Worm (Caenorhabditis elegans) whole organism, L1 larva: ENCODE measurements around the gene sel-13.
A peak's percentile ranks its signal among the peaks of the same experiment; 100 is the strongest.

ENCODE experiments used
- Y116A8C.19 ChIP-seq: sonication (generic microtip); optimal IDR thresholded peaks from 2 replicates; lab custom pipeline; 2016; ENCODE audit warnings: missing compliant biosample characterization, missing genetic modification characterization, borderline replicate concordance
- aly-2 ChIP-seq: fragments of 150-350 bp; optimal IDR thresholded peaks from 2 replicates; lab custom pipeline; 2014; ENCODE audit warnings: missing biosample characterization, missing genetic modification characterization
- ama-1 ChIP-seq: fragments of 150-350 bp; optimal IDR thresholded peaks from 2 replicates; lab custom pipeline; 2014
- blmp-1 ChIP-seq: fragments of 150-350 bp; optimal IDR thresholded peaks from 2 replicates; lab custom pipeline; 2014; ENCODE audit warnings: missing biosample characterization, missing genetic modification characterization
- ceh-8 ChIP-seq: fragments of 200-800 bp; sonication (Bioruptor generic); optimal IDR thresholded peaks from 2 replicates; lab custom pipeline; 2018; ENCODE audit warnings: mild to moderate bottlenecking, missing genetic modification characterization, moderate library complexity, missing compliant biosample characterization
- ceh-82 ChIP-seq, 3 experiments: fragments of 150-350 bp in 1 of 3; sonication (generic microtip) in 2 of 3; optimal IDR thresholded peaks; 2 replicates each; lab custom pipeline; 2014 to 2017; ENCODE audit warnings: missing biosample characterization in 3 of 3, missing genetic modification characterization in 3 of 3
- ceh-88 ChIP-seq: fragments of 200-800 bp; sonication (Bioruptor generic); IDR thresholded peaks from 2 replicates; pipeline ENCODE4 v1.3.6; 2022; ENCODE audit warnings: missing genetic modification characterization, missing compliant biosample characterization
- ceh-90 ChIP-seq: sonication (generic microtip); optimal IDR thresholded peaks from 2 replicates; lab custom pipeline; 2016; ENCODE audit warnings: missing genetic modification characterization, missing compliant biosample characterization
- ces-1 ChIP-seq: fragments of 150-350 bp; optimal IDR thresholded peaks from 2 replicates; lab custom pipeline; 2014; ENCODE audit warnings: missing biosample characterization, missing genetic modification reagents, missing genetic modification characterization
- dpl-1 ChIP-seq, 3 experiments: fragments of 150-350 bp in 2 of 3; sonication (generic microtip) in 1 of 3; optimal IDR thresholded peaks; 2 replicates each; lab custom pipeline; 2014 to 2017; ENCODE audit warnings: missing biosample characterization in 3 of 3, missing genetic modification characterization in 3 of 3, missing genetic modification reagents in 3 of 3
- efl-1 ChIP-seq, 4 experiments: fragments of 150-350 bp; optimal IDR thresholded peaks in 3 of 4; peaks in 1 of 4; 1 replicate in 1 of 4; 2 replicates in 3 of 4; lab custom pipeline; 2014; ENCODE audit warnings: missing biosample characterization in 2 of 4, missing genetic modification characterization in 2 of 4, missing genetic modification reagents in 2 of 4
- efl-3 ChIP-seq: fragments of 200-800 bp; sonication (Bioruptor generic); optimal IDR thresholded peaks from 2 replicates; lab custom pipeline; 2018; ENCODE audit warnings: mild to moderate bottlenecking, missing genetic modification characterization, missing compliant biosample characterization
- egl-13 ChIP-seq: sonication (generic microtip); optimal IDR thresholded peaks from 2 replicates; lab custom pipeline; 2016; ENCODE audit warnings: missing genotype, missing genetic modification reagents, missing genetic modification characterization, missing compliant biosample characterization
- egl-27 ChIP-seq, 2 experiments: fragments of 150-350 bp in 1 of 2; sonication (generic microtip); optimal IDR thresholded peaks; 3 replicates each; lab custom pipeline; 2017 to 2018; ENCODE audit warnings: missing biosample characterization in 2 of 2, missing genetic modification characterization in 2 of 2, missing genetic modification reagents in 2 of 2
- elt-2 ChIP-seq: sonication (generic microtip); optimal IDR thresholded peaks from 2 replicates; lab custom pipeline; 2016; ENCODE audit warnings: missing genetic modification characterization, mild to moderate bottlenecking, inconsistent platforms, missing compliant biosample characterization, missing genetic modification reagents
- fos-1 ChIP-seq: fragments of 150-350 bp; optimal IDR thresholded peaks from 2 replicates; lab custom pipeline; 2014; ENCODE audit warnings: missing biosample characterization, missing genetic modification characterization
- isw-1 ChIP-seq: fragments of 200-800 bp; sonication (Bioruptor generic); IDR thresholded peaks from 2 replicates; pipeline ENCODE4 v1.3.6; 2022; ENCODE audit warnings: missing genetic modification characterization, missing compliant biosample characterization
- lin-14 ChIP-seq: fragments of 200-800 bp; sonication (Bioruptor generic); optimal IDR thresholded peaks from 2 replicates; lab custom pipeline; 2018; ENCODE audit warnings: mild to moderate bottlenecking, missing genetic modification characterization, moderate library complexity, missing compliant biosample characterization
- lin-15B ChIP-seq: fragments of 150-350 bp; sonication (generic microtip); optimal IDR thresholded peaks from 3 replicates; lab custom pipeline; 2014; ENCODE audit warnings: missing biosample characterization, missing genetic modification characterization
- lin-35 ChIP-seq, 2 experiments: fragments of 150-350 bp; optimal IDR thresholded peaks; 2 replicates each; lab custom pipeline; 2014; ENCODE audit warnings: missing biosample characterization in 2 of 2, missing genetic modification characterization in 2 of 2, missing genetic modification reagents in 2 of 2
- lin-39 ChIP-seq: fragments of 150-350 bp; optimal IDR thresholded peaks from 2 replicates; lab custom pipeline; 2014; ENCODE audit warnings: missing biosample characterization, missing genetic modification reagents, missing genetic modification characterization
- lsy-2 ChIP-seq, 2 experiments: fragments of 150-350 bp; optimal IDR thresholded peaks; 2 replicates each; lab custom pipeline; 2014; ENCODE audit warnings: missing biosample characterization in 2 of 2, missing genetic modification characterization in 2 of 2
- mep-1 ChIP-seq: fragments of 150-350 bp; optimal IDR thresholded peaks from 2 replicates; lab custom pipeline; 2014; ENCODE audit warnings: missing biosample characterization, missing genetic modification characterization
- nhr-11 ChIP-seq: fragments of 150-350 bp; optimal IDR thresholded peaks from 2 replicates; lab custom pipeline; 2014; ENCODE audit warnings: missing biosample characterization, missing genetic modification characterization
- nhr-20 ChIP-seq: sonication (generic microtip); optimal IDR thresholded peaks from 2 replicates; lab custom pipeline; 2016; ENCODE audit warnings: mild to moderate bottlenecking, missing genetic modification characterization, missing compliant biosample characterization
- nhr-71 ChIP-seq: sonication (generic microtip); optimal IDR thresholded peaks from 2 replicates; lab custom pipeline; 2016; ENCODE audit warnings: mild to moderate bottlenecking, missing genetic modification characterization, moderate library complexity, missing compliant biosample characterization
- nhr-77 ChIP-seq: fragments of 150-350 bp; optimal IDR thresholded peaks from 2 replicates; lab custom pipeline; 2014; ENCODE audit warnings: missing biosample characterization, missing genetic modification characterization
- nhr-84 ChIP-seq: sonication (generic microtip); optimal IDR thresholded peaks from 2 replicates; lab custom pipeline; 2017; ENCODE audit warnings: missing biosample characterization, missing genetic modification characterization
- nhr-90 ChIP-seq: sonication (generic microtip); optimal IDR thresholded peaks from 2 replicates; lab custom pipeline; 2016; ENCODE audit warnings: mild to moderate bottlenecking, missing genetic modification characterization, missing compliant biosample characterization; ENCODE audit not compliant: poor library complexity
- pqm-1 ChIP-seq: sonication (generic microtip); optimal IDR thresholded peaks from 3 replicates; lab custom pipeline; 2017; ENCODE audit warnings: missing biosample characterization, missing genetic modification characterization
- snpc-4 ChIP-seq: fragments of 150-350 bp; optimal IDR thresholded peaks from 2 replicates; lab custom pipeline; 2014; ENCODE audit warnings: missing biosample characterization, missing genetic modification characterization
- swsn-7 ChIP-seq: sonication (generic microtip); optimal IDR thresholded peaks from 2 replicates; lab custom pipeline; 2016; ENCODE audit warnings: missing genetic modification characterization, missing compliant biosample characterization
- tlp-1 ChIP-seq: fragments of 150-350 bp; optimal IDR thresholded peaks from 2 replicates; lab custom pipeline; 2014; ENCODE audit warnings: missing biosample characterization, missing genetic modification characterization
- unc-30 ChIP-seq: sonication (generic microtip); optimal IDR thresholded peaks from 2 replicates; lab custom pipeline; 2017; ENCODE audit warnings: missing biosample characterization, missing genetic modification characterization
- unc-98 ChIP-seq: fragments of 200-800 bp; sonication (Bioruptor generic); IDR thresholded peaks from 2 replicates; pipeline ENCODE4 v1.3.6; 2022; ENCODE audit warnings: missing genetic modification characterization, missing compliant biosample characterization
- vab-15 ChIP-seq: sonication (generic microtip); optimal IDR thresholded peaks from 2 replicates; lab custom pipeline; 2017; ENCODE audit warnings: missing genotype, mild to moderate bottlenecking, missing genetic modification characterization, missing compliant biosample characterization
- xbp-1 ChIP-seq: sonication (generic microtip); optimal IDR thresholded peaks from 2 replicates; lab custom pipeline; 2016; ENCODE audit warnings: missing genetic modification characterization, missing compliant biosample characterization
- zag-1 ChIP-seq: fragments of 150-350 bp; optimal IDR thresholded peaks from 2 replicates; lab custom pipeline; 2014; ENCODE audit warnings: missing biosample characterization, missing genetic modification characterization
- zip-4 ChIP-seq: fragments of 200-800 bp; sonication (Bioruptor generic); optimal IDR thresholded peaks from 2 replicates; lab custom pipeline; 2018; ENCODE audit warnings: mild to moderate bottlenecking, missing genetic modification characterization, moderate library complexity, missing compliant biosample characterization
- ztf-4 ChIP-seq: fragments of 150-350 bp; optimal IDR thresholded peaks from 2 replicates; lab custom pipeline; 2014; ENCODE audit warnings: missing biosample characterization, missing genetic modification characterization

Gene sel-13

ce11 chrIII:4687134-4687533, 12.9 kb downstream of the sel-13 start (continued):
- no peak for TF ChIP-seq vab-15
- TF ChIP-seq, all 84 proteins: peak for 12

ce11 chrIII:4679963-4680484, 20.0 kb downstream of the sel-13 start, which contains the start of gene srg-11:
srg-11 (plus strand) TSS chrIII:4680013.
- TF ChIP-seq unc-30 (tag; lab: Kevin White, UChicago) (no peak), nhr-90 (tag; lab: Kevin White, UChicago) (no peak), nhr-11 (tag; lab: Kevin White, UChicago) (no peak), zip-4 (no peak), ama-1 (lab: Kevin White, UChicago) (no peak)

ce11 chrIII:4677466-4677865, 22.6 kb downstream of the sel-13 start, which contains the start of gene srg-10:
srg-10 (plus strand) TSS chrIII:4677766.
- TF ChIP-seq aly-2, result no peak
- TF ChIP-seq ceh-8 (GFP tag; lab: Kevin White, UChicago), result no peak
- TF ChIP-seq Y116A8C.19 (tag; lab: Kevin White, UChicago), result no peak
- no peak for TF ChIP-seq dpl-1 (GFP tag; optimal IDR thresholded peaks at IDR 0.05; lab: Kevin White, UChicago)
- TF ChIP-seq egl-27 (tag; optimal IDR thresholded peaks at IDR 0.05; lab: Kevin White, UChicago), result no peak
- TF ChIP-seq vab-15, result no peak
- no peak for TF ChIP-seq unc-98 (GFP tag; lab: Robert Waterston, UW)
- TF ChIP-seq ztf-4 (tag; lab: Kevin White, UChicago), result no peak
- TF ChIP-seq xbp-1, result no peak

ce11 chrIII:4671949-4672348, 28.1 kb downstream of the sel-13 start, which contains the start of gene srg-13:
srg-13 (plus strand) TSS chrIII:4672249.
- TF ChIP-seq nhr-77 (tag; lab: Kevin White, UChicago) (no peak), fos-1 (tag; lab: Kevin White, UChicago) (no peak), efl-3 (no peak), snpc-4 (no peak), ceh-90 (tag; lab: Kevin White, UChicago) (no peak), ces-1 (no peak), Y116A8C.19 (tag; lab: Kevin White, UChicago) (no peak)

ce11 chrIII:4671491-4671890, 28.5 kb downstream of the sel-13 start, which contains the start of gene T23F11.11:
T23F11.11 (minus strand) TSS chrIII:4671591.
- TF ChIP-seq nhr-71 (no peak), nhr-90 (tag; lab: Kevin White, UChicago) (no peak), ceh-82 (tag; optimal IDR thresholded peaks at IDR 0.05; lab: Kevin White, UChicago) (no peak), nhr-84 (no peak), vab-15 (no peak), efl-3 (no peak), mep-1 (no peak), egl-13 (no peak), lsy-2 (tag; optimal IDR thresholded peaks at IDR 0.05; lab: Kevin White, UChicago) (no peak), lin-15B (no peak), nhr-20 (tag; lab: Kevin White, UChicago) (no peak), aly-2 (no peak), ceh-90 (tag; lab: Kevin White, UChicago) (no peak), zag-1 (tag; lab: Kevin White, UChicago) (no peak), fos-1 (tag; lab: Kevin White, UChicago) (no peak), swsn-7 (no peak), tlp-1 (tag; lab: Kevin White, UChicago) (no peak), ceh-88 (GFP tag; lab: Robert Waterston, UW) (no peak), blmp-1 (tag; lab: Kevin White, UChicago) (no peak)

- no peak for TF ChIP-seq lin-39
- peak; percentile 25 for TF ChIP-seq pqm-1 (tag; lab: Kevin White, UChicago)
- peak; percentile 46 for TF ChIP-seq elt-2 (tag; lab: Kevin White, UChicago)
- peak in 1 of 2 experiments; percentile 20 for TF ChIP-seq lin-35 (GFP tag; optimal IDR thresholded peaks at IDR 0.05; lab: Kevin White, UChicago)
- TF ChIP-seq isw-1 (GFP tag; lab: Robert Waterston, UW), result no peak
- no peak for TF ChIP-seq nhr-77 (tag; lab: Kevin White, UChicago)
- peak; percentile 3 for TF ChIP-seq lin-14 (GFP tag; lab: Kevin White, UChicago)
- no peak for TF ChIP-seq unc-98 (GFP tag; lab: Robert Waterston, UW)
- TF ChIP-seq efl-1 (optimal IDR thresholded peaks at IDR 0.05; lab: Kevin White, UChicago), result no peak
- TF ChIP-seq efl-1 (GFP tag; optimal IDR thresholded peaks at IDR 0.05 in 1 of 2; lab: Kevin White, UChicago), result peak in 1 of 2 experiments; percentile 59
- TF ChIP-seq, all 84 proteins: peak for 5
Measured at ce11 chrIII:4668073-4668472, 32.0 kb downstream of the sel-13 start.
